Worm (Caenorhabditis elegans): ENCODE results near the gene ugt-11.

Gene ugt-11

ce11 chrV:4857561-4857960 is 37.3 kb downstream of the ugt-11 start:
- TF ChIP-seq efl-3 (GFP tag; optimal IDR thresholded peaks at IDR 0.05) (no peak), snpc-4 (tag; optimal IDR thresholded peaks at IDR 0.05) (no peak), zip-4 (GFP tag; optimal IDR thresholded peaks at IDR 0.05) (no peak), unc-98 (GFP tag; IDR thresholded peaks at IDR 0.05) (no peak), ceh-82 (tag; optimal IDR thresholded peaks at IDR 0.05) (no peak), ets-5 (GFP tag; IDR thresholded peaks at IDR 0.05) (no peak), C34B4.2 (tag; optimal IDR thresholded peaks at IDR 0.05) (no peak), rnt-1 (tag; optimal IDR thresholded peaks at IDR 0.05) (no peak), ceh-63 (GFP tag; optimal IDR thresholded peaks at IDR 0.05) (no peak), nhr-77 (tag; optimal IDR thresholded peaks at IDR 0.05) (no peak), hpl-2 (GFP tag; optimal IDR thresholded peaks at IDR 0.05) (no peak), aly-2 (tag; optimal IDR thresholded peaks at IDR 0.05) (no peak), lin-13 (GFP tag; optimal IDR thresholded peaks at IDR 0.05) (no peak)

- TF ChIP-seq lir-3 (tag; optimal IDR thresholded peaks at IDR 0.05; ENCODE audit: poor library complexity) (no peak), egl-13 (tag; optimal IDR thresholded peaks at IDR 0.05) (peak; percentile 55), nhr-84 (tag; optimal IDR thresholded peaks at IDR 0.05) (no peak), ceh-90 (tag; optimal IDR thresholded peaks at IDR 0.05) (no peak), nhr-47 (tag; optimal IDR thresholded peaks at IDR 0.05) (peak; percentile 9), aha-1 (tag; optimal IDR thresholded peaks at IDR 0.05) (no peak), dsc-1 (tag; optimal IDR thresholded peaks at IDR 0.05) (peak; percentile 68), alr-1 (tag; optimal IDR thresholded peaks at IDR 0.05; ENCODE audit: borderline replicate concordance) (no peak), fkh-4 (tag; optimal IDR thresholded peaks at IDR 0.05; ENCODE audit: borderline replicate concordance) (no peak), nhr-12 (tag; optimal IDR thresholded peaks at IDR 0.05) (no peak), hpl-2 (GFP tag; optimal IDR thresholded peaks at IDR 0.05) (no peak), unc-130 (tag; optimal IDR thresholded peaks at IDR 0.05) (no peak), nhr-71 (tag; optimal IDR thresholded peaks at IDR 0.05) (peak; percentile 13), tlp-1 (tag; optimal IDR thresholded peaks at IDR 0.05) (no peak), ets-5 (GFP tag; IDR thresholded peaks at IDR 0.05) (no peak), efl-3 (GFP tag; optimal IDR thresholded peaks at IDR 0.05) (no peak), fkh-8 (tag; optimal IDR thresholded peaks at IDR 0.05) (peak; percentile 28), unc-98 (GFP tag; IDR thresholded peaks at IDR 0.05) (no peak), lin-13 (GFP tag; optimal IDR thresholded peaks at IDR 0.05) (no peak), unc-86 (tag; optimal IDR thresholded peaks at IDR 0.05) (no peak)
Measured at ce11 chrV:4851969-4852368, 42.9 kb downstream of the ugt-11 start.

ce11 chrV:4851138-4851537 is 43.7 kb downstream of the ugt-11 start, which contains the start of gene nex-4:
nex-4 (plus strand) TSS chrV:4851438.
- no peak for TF ChIP-seq nhr-84 (tag; optimal IDR thresholded peaks at IDR 0.05)
- TF ChIP-seq ztf-4 (tag; optimal IDR thresholded peaks at IDR 0.05) = no peak
- no peak for TF ChIP-seq nhr-12 (tag; optimal IDR thresholded peaks at IDR 0.05)
- no peak for TF ChIP-seq unc-62 (GFP tag; optimal IDR thresholded peaks at IDR 0.05)
- no peak for TF ChIP-seq nhr-47 (tag; optimal IDR thresholded peaks at IDR 0.05)
- TF ChIP-seq snu-23 (GFP tag; optimal IDR thresholded peaks at IDR 0.05) = no peak
- TF ChIP-seq elt-2 (tag; optimal IDR thresholded peaks at IDR 0.05) = no peak
- no peak for TF ChIP-seq ets-5 (GFP tag; IDR thresholded peaks at IDR 0.05)
- no peak for TF ChIP-seq fos-1 (tag; optimal IDR thresholded peaks at IDR 0.05)
- TF ChIP-seq vab-15 (tag; optimal IDR thresholded peaks at IDR 0.05) = no peak
- TF ChIP-seq unc-86 (tag; optimal IDR thresholded peaks at IDR 0.05) = no peak
- TF ChIP-seq fkh-8 (tag; optimal IDR thresholded peaks at IDR 0.05) = no peak
- no peak for TF ChIP-seq hlh-17 (GFP tag; optimal IDR thresholded peaks at IDR 0.05; ENCODE audit: borderline replicate concordance)
- TF ChIP-seq pag-3 (tag; optimal IDR thresholded peaks at IDR 0.05; ENCODE audit: borderline replicate concordance, insufficient read depth) = no peak
- no peak for TF ChIP-seq alr-1 (tag; optimal IDR thresholded peaks at IDR 0.05; ENCODE audit: borderline replicate concordance)
- TF ChIP-seq grh-1 (GFP tag; IDR thresholded peaks at IDR 0.05) = no peak
- no peak for TF ChIP-seq fkh-10 (GFP tag; optimal IDR thresholded peaks at IDR 0.05)

Data from whole organism, L1 larva.